Worm (Caenorhabditis elegans): Measurements from ENCODE around the gene srx-44.

DNA sequence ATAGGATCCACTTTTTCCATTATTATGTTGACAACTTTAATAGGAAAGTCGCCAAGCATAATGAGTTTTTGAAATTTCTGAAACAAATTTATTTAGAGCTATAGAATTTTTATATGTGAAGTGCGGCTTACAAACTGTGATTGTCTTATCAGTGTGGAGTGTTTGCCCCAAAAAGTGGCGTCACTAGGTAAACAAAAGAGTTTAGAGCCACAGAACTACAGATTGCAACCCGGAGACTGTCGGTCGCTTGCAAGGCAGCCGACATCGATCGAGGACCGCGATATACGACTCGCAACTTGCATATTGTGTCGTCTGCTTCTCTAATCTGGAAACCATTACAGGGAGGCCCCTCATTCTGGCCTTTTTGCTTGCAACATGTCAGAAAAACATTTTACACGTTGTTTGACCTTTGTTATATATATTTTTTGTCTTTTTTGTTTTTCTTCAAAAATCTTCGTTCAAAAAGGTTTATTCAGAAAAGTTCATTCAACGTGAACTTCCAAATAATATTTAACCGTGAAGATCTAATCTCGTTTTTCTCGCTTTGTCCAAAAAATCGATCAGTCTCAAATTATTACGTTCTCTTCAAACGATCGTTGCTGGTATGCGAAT lies 37.3 kb upstream of the srx-44 start, which contains the start of the genes fbxa-99 and F36G9.13:
- TF ChIP-seq dao-5 (tag; optimal IDR thresholded peaks at IDR 0.05) (no peak), W03F9.2 (tag; optimal IDR thresholded peaks at IDR 0.05) (no peak), him-1 (tag; optimal IDR thresholded peaks at IDR 0.05) (no peak)

Data from whole organism, L4/young adult.